Fruit fly (Drosophila melanogaster) whole organism, pupa: ENCODE data around the gene Brd8.

Experiments
- CG32121 ChIP-seq: fragments of 200-800 bp; sonication (Bioruptor generic); IDR thresholded peaks from 2 replicates; pipeline ENCODE4 v1.3.6; 2022; ENCODE audit warnings: missing biosample characterization, missing genetic modification characterization
- CG4496 ChIP-seq: fragments of 200-800 bp; sonication (Bioruptor generic); IDR thresholded peaks from 3 replicates; pipeline ENCODE4 v1.3.6; 2022; ENCODE audit warnings: missing biosample characterization, missing genetic modification characterization
- CG8159 ChIP-seq: fragments of 200-800 bp; sonication (Bioruptor generic); optimal IDR thresholded peaks from 3 replicates; lab custom pipeline; 2018; ENCODE audit warnings: missing biosample characterization, mild to moderate bottlenecking, missing genetic modification characterization, moderate library complexity
- Pif1B ChIP-seq: fragments of 200-800 bp; sonication (Bioruptor generic); optimal IDR thresholded peaks from 3 replicates; lab custom pipeline; 2016; ENCODE audit warnings: missing biosample characterization, missing genetic modification characterization

- TF ChIP-seq CG8159 (tag; lab: Kevin White, UChicago) (no peak), CG32121 (no peak), Pif1B (GFP tag; lab: Kevin White, UChicago) (no peak), CG4496 (GFP tag; lab: Robert Waterston, UW) (no peak)
Measured at dm6 chr3R:29212534-29212933, 10.8 kb upstream of the Brd8 start.
